Worm (Caenorhabditis elegans): ENCODE results near the gene asp-18.

DNA sequence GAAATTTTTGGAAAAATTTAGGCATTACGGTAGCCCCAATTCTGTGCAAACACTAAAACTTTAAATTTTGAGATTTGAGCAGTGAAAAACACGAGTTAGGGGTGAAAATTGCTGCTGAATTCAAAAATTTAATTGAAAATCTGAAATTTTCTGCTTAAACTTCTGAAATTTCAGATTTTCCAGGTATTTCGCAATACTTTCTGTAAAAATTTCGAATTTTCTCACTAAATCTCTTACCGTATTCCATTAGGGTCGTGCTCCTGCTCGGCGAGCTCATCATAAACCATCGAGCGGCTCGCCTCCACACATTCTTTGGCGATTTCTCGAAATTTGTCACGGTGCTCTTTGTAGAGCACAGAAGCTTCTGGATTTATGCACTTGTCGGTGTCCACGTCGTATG is 44.1 kb downstream of the asp-18 start:
- TF ChIP-seq klf-2 (GFP tag; conservative IDR thresholded peaks at IDR 0.05) (no peak), ref-1 (GFP tag; conservative IDR thresholded peaks at IDR 0.05) (no peak), flt-1 (GFP tag; IDR thresholded peaks at IDR 0.05) (no peak), tab-1 (GFP tag; IDR thresholded peaks at IDR 0.05) (no peak), cog-1 (tag; optimal IDR thresholded peaks at IDR 0.05) (no peak), T22C8.4 (GFP tag; IDR thresholded peaks at IDR 0.05) (no peak), ztf-23 (GFP tag; IDR thresholded peaks at IDR 0.05) (no peak), ztf-29 (GFP tag; IDR thresholded peaks at IDR 0.05) (no peak), med-1 (GFP tag; optimal IDR thresholded peaks at IDR 0.05; ENCODE audit: insufficient read depth) (no peak)

Data from whole organism, midembryonic.